Worm (Caenorhabditis elegans) whole organism, young adult: ENCODE results near the gene arrd-24.

Experiments used
- B0035.1 ChIP-seq: sonication (generic microtip); optimal IDR thresholded peaks from 2 replicates; lab custom pipeline; 2016; ENCODE audit warnings: missing genetic modification characterization, mild to moderate bottlenecking, missing compliant biosample characterization, missing genotype, missing genetic modification reagents
- C06A6.2 ChIP-seq: fragments of 200-800 bp; sonication (Bioruptor generic); conservative IDR thresholded peaks from 2 replicates; pipeline ENCODE4 v1.3.6; 2022; ENCODE audit warnings: missing genetic modification characterization, missing compliant biosample characterization
- D2030.7 ChIP-seq: fragments of 200-800 bp; sonication (Bioruptor generic); IDR thresholded peaks from 2 replicates; pipeline ENCODE4 v1.3.6; 2022; ENCODE audit warnings: missing genetic modification reagents, missing genetic modification characterization, missing compliant biosample characterization
- F37B4.10 ChIP-seq: fragments of 200-800 bp; sonication (Bioruptor generic); IDR thresholded peaks from 2 replicates; pipeline ENCODE4 v1.3.6; 2022; ENCODE audit warnings: missing genetic modification characterization, missing compliant biosample characterization
- F57C9.4 ChIP-seq: sonication (generic microtip); optimal IDR thresholded peaks from 2 replicates; lab custom pipeline; 2017; ENCODE audit warnings: mild to moderate bottlenecking, missing genetic modification characterization, missing compliant biosample characterization
- K12H6.12 ChIP-seq: fragments of 200-800 bp; sonication (Bioruptor generic); optimal IDR thresholded peaks from 2 replicates; lab custom pipeline; 2018; ENCODE audit warnings: mild to moderate bottlenecking, missing genetic modification characterization, missing compliant biosample characterization
- Y53G8AR.9 ChIP-seq: fragments of 200-800 bp; sonication (Bioruptor generic); conservative IDR thresholded peaks from 2 replicates; pipeline ENCODE4 v1.3.6; 2022; ENCODE audit warnings: missing genetic modification reagents, missing genetic modification characterization, missing compliant biosample characterization
- Y56A3A.18 ChIP-seq: fragments of 200-800 bp; sonication (Bioruptor generic); IDR thresholded peaks from 2 replicates; pipeline ENCODE4 v1.3.6; 2022; ENCODE audit warnings: missing genetic modification reagents, missing genetic modification characterization, missing compliant biosample characterization
- Y79H2A.3 ChIP-seq: fragments of 200-800 bp; sonication (Bioruptor generic); conservative IDR thresholded peaks from 2 replicates; pipeline ENCODE4 v1.3.6; 2022; ENCODE audit warnings: missing genetic modification reagents, missing genetic modification characterization, missing compliant biosample characterization
- ama-1 ChIP-seq, 3 experiments: fragments of 150-350 bp in 1 of 3; sonication (generic microtip) in 2 of 3; optimal IDR thresholded peaks; 2 replicates each; lab custom pipeline; 2014 to 2018; ENCODE audit warnings: missing biosample characterization in 2 of 3, missing genetic modification characterization in 2 of 3, missing genetic modification reagents in 2 of 3
- aptf-3 ChIP-seq: fragments of 200-800 bp; sonication (Bioruptor generic); IDR thresholded peaks from 2 replicates; pipeline ENCODE4 v1.3.6; 2022; ENCODE audit warnings: missing genetic modification characterization, missing compliant biosample characterization
- bed-1 ChIP-seq: fragments of 200-800 bp; sonication (Bioruptor generic); IDR thresholded peaks from 2 replicates; pipeline ENCODE4 v1.3.6; 2022; ENCODE audit warnings: missing genetic modification reagents, missing genetic modification characterization, missing compliant biosample characterization
- cebp-1 ChIP-seq, 2 experiments: fragments of 200-800 bp in 1 of 2; sonication (Bioruptor generic) in 1 of 2; sonication (generic microtip) in 1 of 2; IDR thresholded peaks in 1 of 2; optimal IDR thresholded peaks in 1 of 2; 2 replicates each; pipeline versions ENCODE4 v1.3.6 to Lab custom; 2017 to 2022; ENCODE audit warnings: missing compliant biosample characterization in 2 of 2, missing genetic modification characterization in 2 of 2, mild to moderate bottlenecking in 1 of 2, missing genetic modification reagents in 1 of 2, moderate library complexity in 1 of 2
- cebp-2 ChIP-seq: fragments of 200-800 bp; sonication (Bioruptor generic); IDR thresholded peaks from 2 replicates; pipeline ENCODE4 v1.3.6; 2022; ENCODE audit warnings: missing genetic modification characterization, missing compliant biosample characterization
- ceh-40 ChIP-seq: fragments of 200-800 bp; sonication (Bioruptor generic); IDR thresholded peaks from 2 replicates; pipeline ENCODE4 v1.3.6; 2022; ENCODE audit warnings: missing genetic modification characterization, missing compliant biosample characterization
- ceh-58 ChIP-seq: fragments of 200-800 bp; sonication (Bioruptor generic); IDR thresholded peaks from 2 replicates; pipeline ENCODE4 v1.3.6; 2022; ENCODE audit warnings: missing genetic modification characterization, missing compliant biosample characterization
- die-1 ChIP-seq: sonication (generic microtip); optimal IDR thresholded peaks from 2 replicates; lab custom pipeline; 2016; ENCODE audit warnings: missing genotype, mild to moderate bottlenecking, missing genetic modification characterization, missing compliant biosample characterization
- efl-1 ChIP-seq: fragments of 150-350 bp; optimal IDR thresholded peaks from 2 replicates; lab custom pipeline; 2014; ENCODE audit warnings: missing biosample characterization, missing genetic modification reagents, missing genetic modification characterization
- egl-44 ChIP-seq: fragments of 200-800 bp; sonication (Bioruptor generic); IDR thresholded peaks from 2 replicates; pipeline ENCODE4 v1.3.6; 2022; ENCODE audit warnings: missing genetic modification reagents, missing genetic modification characterization, missing compliant biosample characterization
- ekl-4 ChIP-seq: fragments of 200-800 bp; sonication (Bioruptor generic); IDR thresholded peaks from 2 replicates; pipeline ENCODE4 v1.3.6; 2022; ENCODE audit warnings: missing genetic modification reagents, missing genetic modification characterization, missing compliant biosample characterization
- hlh-26 ChIP-seq: fragments of 200-800 bp; sonication (Bioruptor generic); conservative IDR thresholded peaks from 2 replicates; pipeline ENCODE4 v1.3.6; 2022; ENCODE audit warnings: missing genetic modification reagents, missing genetic modification characterization, missing compliant biosample characterization
- hmg-20 ChIP-seq: fragments of 200-800 bp; sonication (Bioruptor generic); IDR thresholded peaks from 2 replicates; pipeline ENCODE4 v1.3.6; 2022; ENCODE audit warnings: missing genetic modification reagents, missing genetic modification characterization, missing compliant biosample characterization
- let-526 ChIP-seq: fragments of 200-800 bp; sonication (Bioruptor generic); IDR thresholded peaks from 2 replicates; pipeline ENCODE4 v1.3.6; 2022; ENCODE audit warnings: missing genetic modification reagents, missing genetic modification characterization, missing compliant biosample characterization
- let-607 ChIP-seq, 2 experiments: fragments of 200-800 bp in 1 of 2; sonication (Bioruptor generic) in 1 of 2; sonication (generic microtip) in 1 of 2; optimal IDR thresholded peaks; 2 replicates each; lab custom pipeline; 2016 to 2018; ENCODE audit warnings: mild to moderate bottlenecking in 2 of 2, missing compliant biosample characterization in 2 of 2, missing genetic modification characterization in 2 of 2, moderate library complexity in 2 of 2, missing genotype in 1 of 2
- lin-35 ChIP-seq, 3 experiments: fragments of 150-350 bp in 2 of 3; sonication (generic microtip) in 1 of 3; optimal IDR thresholded peaks; 2 replicates each; lab custom pipeline; 2014 to 2018; ENCODE audit warnings: missing biosample characterization in 3 of 3, missing genetic modification characterization in 3 of 3, missing genetic modification reagents in 3 of 3
- lin-40 ChIP-seq: sonication (generic microtip); optimal IDR thresholded peaks from 2 replicates; lab custom pipeline; 2016; ENCODE audit warnings: missing genetic modification characterization, mild to moderate bottlenecking, missing compliant biosample characterization, missing genotype, missing genetic modification reagents
- madf-3 ChIP-seq: fragments of 200-800 bp; sonication (Bioruptor generic); IDR thresholded peaks from 2 replicates; pipeline ENCODE4 v1.3.6; 2022; ENCODE audit warnings: missing genetic modification reagents, missing genetic modification characterization, missing compliant biosample characterization
- madf-6 ChIP-seq: fragments of 200-800 bp; sonication (Bioruptor generic); IDR thresholded peaks from 2 replicates; pipeline ENCODE4 v1.3.6; 2022; ENCODE audit warnings: missing genetic modification reagents, missing genetic modification characterization, missing compliant biosample characterization
- mcd-1 ChIP-seq: fragments of 200-800 bp; sonication (Bioruptor generic); IDR thresholded peaks from 2 replicates; pipeline ENCODE4 v1.3.6; 2022; ENCODE audit warnings: missing genetic modification reagents, missing genetic modification characterization, missing compliant biosample characterization
- nfyb-1 ChIP-seq: fragments of 200-800 bp; sonication (Bioruptor generic); IDR thresholded peaks from 2 replicates; pipeline ENCODE4 v1.3.6; 2022; ENCODE audit warnings: missing genetic modification reagents, missing genetic modification characterization, missing compliant biosample characterization
- nhr-120 ChIP-seq: fragments of 200-800 bp; sonication (Bioruptor generic); IDR thresholded peaks from 2 replicates; pipeline ENCODE4 v1.3.6; 2022; ENCODE audit warnings: missing genetic modification characterization, missing compliant biosample characterization
- nhr-27 ChIP-seq: fragments of 200-800 bp; sonication (Bioruptor generic); optimal IDR thresholded peaks from 2 replicates; lab custom pipeline; 2018; ENCODE audit warnings: mild to moderate bottlenecking, missing genetic modification characterization, moderate library complexity, missing compliant biosample characterization
- nhr-80 ChIP-seq: sonication (generic microtip); optimal IDR thresholded peaks from 2 replicates; lab custom pipeline; 2016; ENCODE audit warnings: missing genetic modification characterization, missing compliant biosample characterization
- rcor-1 ChIP-seq: fragments of 200-800 bp; sonication (Bioruptor generic); IDR thresholded peaks from 2 replicates; pipeline ENCODE4 v1.3.6; 2022; ENCODE audit warnings: missing genetic modification reagents, missing genetic modification characterization, missing compliant biosample characterization
- rpc-1 ChIP-seq, 2 experiments: fragments of 150-350 bp in 1 of 2; sonication (generic microtip) in 1 of 2; optimal IDR thresholded peaks; 2 replicates each; lab custom pipeline; 2014 to 2018; ENCODE audit warnings: missing biosample characterization in 1 of 2, missing genetic modification characterization in 1 of 2, missing genetic modification reagents in 1 of 2, missing genotype in 1 of 2
- somi-1 ChIP-seq: fragments of 200-800 bp; sonication (Bioruptor generic); optimal IDR thresholded peaks from 2 replicates; lab custom pipeline; 2018; ENCODE audit warnings: mild to moderate bottlenecking, missing genetic modification characterization, missing compliant biosample characterization
- tbp1 ChIP-seq: fragments of 200-800 bp; sonication (Bioruptor generic); optimal IDR thresholded peaks from 2 replicates; lab custom pipeline; 2018; ENCODE audit warnings: mild to moderate bottlenecking, missing genetic modification characterization, missing compliant biosample characterization
- ztf-18 ChIP-seq: sonication (generic microtip); optimal IDR thresholded peaks from 2 replicates; lab custom pipeline; 2016; ENCODE audit warnings: missing genotype, mild to moderate bottlenecking, missing genetic modification characterization, missing compliant biosample characterization
- ztf-6 ChIP-seq: fragments of 200-800 bp; sonication (Bioruptor generic); IDR thresholded peaks from 2 replicates; pipeline ENCODE4 v1.3.6; 2022; ENCODE audit warnings: missing genetic modification reagents, missing genetic modification characterization, missing compliant biosample characterization

Gene arrd-24

DNA sequence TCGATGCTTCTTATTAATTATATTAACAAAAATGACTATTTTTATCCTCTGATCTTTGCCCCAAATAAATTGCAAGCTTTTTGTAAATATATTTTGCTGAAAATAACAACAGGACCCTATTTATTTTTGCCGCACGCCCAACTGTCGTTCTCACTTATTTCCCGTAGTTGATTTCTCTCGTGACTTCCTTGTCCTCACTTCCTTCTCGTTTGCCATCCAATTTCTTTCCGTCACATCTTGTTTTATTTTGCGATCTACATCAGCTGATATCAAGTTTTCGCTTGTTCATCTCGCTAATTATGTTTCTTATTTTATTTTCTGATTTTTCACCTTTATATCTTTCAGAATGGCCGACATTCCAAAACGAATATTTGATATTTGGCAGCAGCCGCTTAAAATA, 5.0 kb downstream of the arrd-24 start, which contains the start of gene F48F7.5:
F48F7.5 (plus strand) TSS at position 340 of the 400 bp plus-strand sequence.
- no peak for TF ChIP-seq F57C9.4 (tag; lab: Kevin White, UChicago)
- no peak for TF ChIP-seq nhr-27 (tag; lab: Kevin White, UChicago)
- no peak for TF ChIP-seq B0035.1
- no peak for TF ChIP-seq cebp-1 (GFP tag; IDR thresholded peaks at IDR 0.05; lab: Robert Waterston, UW)
- TF ChIP-seq cebp-1 (tag; optimal IDR thresholded peaks at IDR 0.05; lab: Kevin White, UChicago), result peak; percentile 13
- no peak for TF ChIP-seq cebp-2 (GFP tag; lab: Robert Waterston, UW)
- TF ChIP-seq D2030.7, result no peak
- no peak for TF ChIP-seq tbp1 (GFP tag; lab: Kevin White, UChicago)
- no peak for TF ChIP-seq ztf-18 (tag; lab: Kevin White, UChicago)
- TF ChIP-seq lin-35 (GFP tag; optimal IDR thresholded peaks at IDR 0.05; lab: Kevin White, UChicago), result peak in 1 of 3 experiments; percentile 17
- peak; percentile 12 for TF ChIP-seq K12H6.12 (tag; lab: Kevin White, UChicago)

DNA sequence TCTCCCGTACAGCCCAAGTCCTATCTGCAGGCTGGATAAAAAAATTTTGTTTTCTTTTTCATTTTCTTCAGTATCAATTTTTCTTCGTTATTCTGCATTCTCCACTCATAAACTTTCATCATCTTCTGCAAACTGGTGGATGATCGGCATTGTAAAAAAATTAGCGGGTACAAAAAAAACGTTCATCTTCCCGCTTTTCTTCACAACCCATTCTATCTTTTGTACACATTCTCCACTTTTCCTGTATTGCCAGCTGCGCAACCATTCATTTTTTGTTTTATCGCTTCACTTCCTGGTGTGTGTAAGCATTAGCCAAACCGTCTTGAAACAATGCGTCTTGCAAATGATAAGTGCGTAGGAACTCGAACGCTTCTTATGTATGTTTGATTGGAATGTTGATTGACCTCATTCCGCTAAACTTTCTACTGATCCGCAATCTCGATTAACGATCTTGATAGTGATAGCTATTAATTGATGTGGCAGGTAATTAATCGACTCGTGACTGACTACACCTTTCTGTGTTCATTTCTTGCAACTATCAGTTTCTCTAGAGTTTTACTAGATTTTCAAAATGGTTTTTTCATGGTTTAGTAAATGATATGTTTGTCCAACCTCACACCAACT, 5.8 kb downstream of the arrd-24 start:
- TF ChIP-seq somi-1 (peak; percentile 1), nhr-80 (tag; lab: Kevin White, UChicago) (peak; percentile 28), lin-40 (tag; lab: Kevin White, UChicago) (peak; percentile 10), Y56A3A.18 (GFP tag; lab: Robert Waterston, UW) (no peak)

DNA sequence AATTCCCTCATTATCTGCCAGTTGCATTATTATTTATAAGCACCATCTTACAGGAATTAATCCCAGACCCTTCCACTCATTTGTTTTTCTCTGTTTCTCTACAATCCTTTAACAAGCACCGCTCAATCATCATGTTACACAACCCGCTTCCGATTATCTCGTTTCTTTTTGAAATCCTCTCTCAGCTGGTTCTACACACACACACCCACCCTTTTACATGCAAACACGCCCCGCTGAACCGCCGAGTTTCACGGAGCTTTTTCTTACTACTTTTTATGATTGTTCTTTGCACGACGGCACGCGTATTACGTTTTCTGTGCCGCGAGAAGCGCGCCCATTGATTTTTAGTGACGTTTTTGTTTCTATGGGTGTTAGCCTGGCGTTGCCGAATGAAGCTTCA, 6.5 kb downstream of the arrd-24 start:
- no peak for TF ChIP-seq efl-1 (GFP tag; lab: Kevin White, UChicago)
- TF ChIP-seq cebp-1 (GFP tag; IDR thresholded peaks at IDR 0.05; lab: Robert Waterston, UW), result no peak
- TF ChIP-seq cebp-1 (tag; optimal IDR thresholded peaks at IDR 0.05; lab: Kevin White, UChicago), result peak; percentile 32
- no peak for TF ChIP-seq ama-1 (optimal IDR thresholded peaks at IDR 0.05; lab: Kevin White, UChicago)
- no peak for TF ChIP-seq ama-1 (GFP tag; optimal IDR thresholded peaks at IDR 0.05; lab: Kevin White, UChicago)
- no peak for TF ChIP-seq C06A6.2 (GFP tag; lab: Robert Waterston, UW)
- no peak for TF ChIP-seq lin-40 (tag; lab: Kevin White, UChicago)
- no peak for TF ChIP-seq die-1 (tag; lab: Kevin White, UChicago)
- no peak for TF ChIP-seq hlh-26
- TF ChIP-seq F57C9.4 (tag; lab: Kevin White, UChicago), result no peak
- TF ChIP-seq nhr-80 (tag; lab: Kevin White, UChicago), result peak; percentile 33
- TF ChIP-seq let-607 (tag; optimal IDR thresholded peaks at IDR 0.05; lab: Kevin White, UChicago), result no peak
- TF ChIP-seq K12H6.12 (tag; lab: Kevin White, UChicago), result peak; percentile 18
- no peak for TF ChIP-seq F37B4.10 (GFP tag; lab: Robert Waterston, UW)

- TF ChIP-seq tbp1 (GFP tag; lab: Kevin White, UChicago) (peak; percentile 84), hmg-20 (GFP tag; lab: Robert Waterston, UW) (peak; percentile 62; the same call in 1 of the 2 replicates), ceh-40 (GFP tag; lab: Robert Waterston, UW) (0 out of 2 replicates have a peak, but pooled peaks have one; percentile 32), madf-3 (0 out of 2 replicates have a peak, but pooled peaks have one; percentile 36), aptf-3 (GFP tag; lab: Robert Waterston, UW) (0 out of 2 replicates have a peak, but pooled peaks have one; percentile 67), bed-1 (peak; percentile 80; the same call in 1 of the 2 replicates), madf-6 (peak; percentile 60; the same call in 1 of the 2 replicates), cebp-2 (GFP tag; lab: Robert Waterston, UW) (peak; percentile 84; the same call in 1 of the 2 replicates), rpc-1 (optimal IDR thresholded peaks at IDR 0.05; lab: Kevin White, UChicago) (peak; percentile 23), rpc-1 (tag; optimal IDR thresholded peaks at IDR 0.05; lab: Kevin White, UChicago) (peak; percentile 55), egl-44 (peak; percentile 94), Y56A3A.18 (GFP tag; lab: Robert Waterston, UW) (peak; percentile 78), Y79H2A.3 (GFP tag; lab: Robert Waterston, UW) (peak; percentile 24; the same call in 1 of the 2 replicates), Y53G8AR.9 (GFP tag; lab: Robert Waterston, UW) (peak; percentile 60; the same call in 1 of the 2 replicates), nhr-120 (0 out of 2 replicates have a peak, but pooled peaks have one; percentile 49), ceh-58 (GFP tag; lab: Robert Waterston, UW) (0 out of 2 replicates have a peak, but pooled peaks have one; percentile 62), rcor-1 (GFP tag; lab: Robert Waterston, UW) (peak; percentile 58), ekl-4 (GFP tag; lab: Robert Waterston, UW) (peak; percentile 22; the same call in 1 of the 2 replicates), ztf-6 (GFP tag; lab: Robert Waterston, UW) (0 out of 2 replicates have a peak, but pooled peaks have one; percentile 36), let-526 (GFP tag; lab: Robert Waterston, UW) (peak; percentile 57; the same call in 1 of the 2 replicates), mcd-1 (0 out of 2 replicates have a peak, but pooled peaks have one; percentile 15), nfyb-1 (GFP tag; lab: Robert Waterston, UW) (peak; percentile 68)
Observed at ce11 chrX:13973086-13973485, 7.2 kb downstream of the arrd-24 start.
